Worm (Caenorhabditis elegans) whole organism, mixed stage, embryonic: ENCODE measurements around the gene clec-187.
"Not testable (repeated sequence)": the region's sequence is repeated elsewhere in the genome, so short reads cannot be mapped to it uniquely, and the experiment has no call there.

ENCODE experiments used
- M03D4.4 ChIP-seq: sonication (generic microtip); optimal IDR thresholded peaks from 2 replicates; lab custom pipeline; 2017; ENCODE audit warnings: mild to moderate bottlenecking, missing genetic modification characterization, missing compliant biosample characterization
- bed-3 ChIP-seq: fragments of 200-800 bp; sonication (Bioruptor generic); optimal IDR thresholded peaks from 3 replicates; lab custom pipeline; 2018; ENCODE audit warnings: mild to moderate bottlenecking, missing genetic modification characterization, moderate library complexity, missing compliant biosample characterization
- ceh-39 ChIP-seq: fragments of 150-350 bp; optimal IDR thresholded peaks from 2 replicates; lab custom pipeline; 2014; ENCODE audit warnings: missing biosample characterization, missing genetic modification characterization
- ceh-43 ChIP-seq: fragments of 200-800 bp; sonication (Bioruptor generic); optimal IDR thresholded peaks from 2 replicates; lab custom pipeline; 2018; ENCODE audit warnings: mild to moderate bottlenecking, missing genetic modification characterization, moderate library complexity, missing compliant biosample characterization
- ceh-83 ChIP-seq: fragments of 200-800 bp; sonication (Bioruptor generic); optimal IDR thresholded peaks from 2 replicates; lab custom pipeline; 2018; ENCODE audit warnings: mild to moderate bottlenecking, missing genetic modification characterization, missing compliant biosample characterization
- ces-1 ChIP-seq: fragments of 150-350 bp; optimal IDR thresholded peaks from 2 replicates; lab custom pipeline; 2014; ENCODE audit warnings: missing biosample characterization, missing genetic modification reagents, missing genetic modification characterization
- cnd-1 ChIP-seq: fragments of 200-800 bp; sonication (Bioruptor generic); optimal IDR thresholded peaks from 2 replicates; lab custom pipeline; 2018; ENCODE audit warnings: mild to moderate bottlenecking, missing genetic modification characterization, missing compliant biosample characterization
- drap-1 ChIP-seq: fragments of 200-800 bp; sonication (Bioruptor generic); optimal IDR thresholded peaks from 3 replicates; lab custom pipeline; 2018; ENCODE audit warnings: mild to moderate bottlenecking, missing genetic modification characterization, missing compliant biosample characterization
- elt-1 ChIP-seq: sonication (generic microtip); optimal IDR thresholded peaks from 2 replicates; lab custom pipeline; 2017; ENCODE audit warnings: missing genetic modification characterization, mild to moderate bottlenecking, missing compliant biosample characterization, antibody characterized with exemption, moderate library complexity, borderline replicate concordance; ENCODE audit not compliant: insufficient read depth
- elt-3 ChIP-seq: fragments of 150-350 bp; optimal IDR thresholded peaks from 2 replicates; lab custom pipeline; 2014; ENCODE audit warnings: missing biosample characterization, missing genetic modification characterization
- flh-1 ChIP-seq: fragments of 200-800 bp; sonication (Bioruptor generic); optimal IDR thresholded peaks from 2 replicates; lab custom pipeline; 2018; ENCODE audit warnings: mild to moderate bottlenecking, missing genetic modification characterization, moderate library complexity, missing compliant biosample characterization
- ham-2 ChIP-seq: fragments of 200-800 bp; sonication (Bioruptor generic); optimal IDR thresholded peaks from 2 replicates; lab custom pipeline; 2018; ENCODE audit warnings: mild to moderate bottlenecking, missing genetic modification characterization, missing compliant biosample characterization
- hlh-1 ChIP-seq: fragments of 150-350 bp; optimal IDR thresholded peaks from 2 replicates; lab custom pipeline; 2014; ENCODE audit warnings: missing biosample characterization, missing genetic modification reagents, missing genetic modification characterization
- lin-32 ChIP-seq: fragments of 200-800 bp; sonication (Bioruptor generic); optimal IDR thresholded peaks from 2 replicates; lab custom pipeline; 2018; ENCODE audit warnings: mild to moderate bottlenecking, missing genetic modification characterization, missing compliant biosample characterization
- lsy-2 ChIP-seq: fragments of 150-350 bp; optimal IDR thresholded peaks from 2 replicates; lab custom pipeline; 2014; ENCODE audit warnings: missing biosample characterization, missing genetic modification characterization
- mep-1 ChIP-seq: fragments of 150-350 bp; optimal IDR thresholded peaks from 2 replicates; lab custom pipeline; 2017; ENCODE audit warnings: missing biosample characterization, missing genetic modification reagents, missing genetic modification characterization, inconsistent platforms
- nhr-12 ChIP-seq: fragments of 150-350 bp; optimal IDR thresholded peaks from 2 replicates; lab custom pipeline; 2014; ENCODE audit warnings: missing biosample characterization, missing genetic modification characterization
- nhr-2 ChIP-seq: fragments of 150-350 bp; optimal IDR thresholded peaks from 2 replicates; lab custom pipeline; 2014; ENCODE audit warnings: missing biosample characterization, missing genetic modification characterization
- nhr-237 ChIP-seq: fragments of 150-350 bp; optimal IDR thresholded peaks from 2 replicates; lab custom pipeline; 2014; ENCODE audit warnings: missing biosample characterization, missing genetic modification characterization
- nhr-76 ChIP-seq: sonication (generic microtip); optimal IDR thresholded peaks from 2 replicates; lab custom pipeline; 2017; ENCODE audit warnings: missing biosample characterization, missing genetic modification characterization
- pha-4 ChIP-seq: fragments of 150-350 bp; optimal IDR thresholded peaks from 2 replicates; lab custom pipeline; 2018; ENCODE audit warnings: missing biosample characterization, missing genetic modification reagents, missing genetic modification characterization
- sem-2 ChIP-seq: fragments of 200-800 bp; sonication (Bioruptor generic); optimal IDR thresholded peaks from 2 replicates; lab custom pipeline; 2018; ENCODE audit warnings: mild to moderate bottlenecking, missing genetic modification characterization, missing compliant biosample characterization
- snpc-4 ChIP-seq: fragments of 150-350 bp; optimal IDR thresholded peaks from 2 replicates; lab custom pipeline; 2014; ENCODE audit warnings: missing biosample characterization, missing genetic modification characterization
- tbx-8 ChIP-seq: fragments of 200-800 bp; sonication (Bioruptor generic); optimal IDR thresholded peaks from 2 replicates; lab custom pipeline; 2018; ENCODE audit warnings: mild to moderate bottlenecking, missing genetic modification characterization, moderate library complexity, missing compliant biosample characterization
- unc-120 ChIP-seq: sonication (generic microtip); optimal IDR thresholded peaks from 2 replicates; lab custom pipeline; 2017; ENCODE audit warnings: missing genetic modification characterization, missing compliant biosample characterization; ENCODE audit not compliant: poor library complexity, severe bottlenecking
- unc-62 ChIP-seq: fragments of 150-350 bp; optimal IDR thresholded peaks from 2 replicates; lab custom pipeline; 2014; ENCODE audit warnings: missing biosample characterization, missing genetic modification reagents, missing genetic modification characterization
- zip-8 ChIP-seq: fragments of 150-350 bp; optimal IDR thresholded peaks from 2 replicates; lab custom pipeline; 2014; ENCODE audit warnings: missing biosample characterization, missing genetic modification characterization
- ztf-11 ChIP-seq: fragments of 150-350 bp; optimal IDR thresholded peaks from 2 replicates; lab custom pipeline; 2014; ENCODE audit warnings: missing biosample characterization, missing genetic modification characterization

Gene clec-187

DNA sequence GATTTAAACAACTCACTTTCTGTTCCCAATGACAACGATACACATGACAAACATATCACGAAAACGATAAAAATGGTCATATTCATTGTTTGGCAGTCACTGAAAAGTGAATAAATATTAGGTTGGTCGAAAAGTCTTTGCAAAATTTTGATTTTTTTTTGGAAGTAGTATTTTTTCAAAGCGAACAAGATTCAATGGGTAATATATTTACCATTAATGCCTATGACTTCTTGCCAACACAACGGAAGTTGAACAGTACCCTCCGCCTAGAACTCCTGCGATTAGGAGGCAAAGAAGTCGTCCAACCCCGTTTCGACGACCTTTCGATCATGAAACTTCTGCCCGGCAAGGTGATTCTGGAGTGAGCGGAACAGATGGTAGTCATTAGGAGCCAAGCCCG is 4.0 kb upstream of the clec-187 start, which contains the start of gene ZK896.1:
TSS of gene ZK896.1 (minus strand) at position 101 of the 400 bp plus-strand sequence.
- TF ChIP-seq ceh-43 (GFP tag; lab: Kevin White, UChicago); M03D4.4 (tag; lab: Kevin White, UChicago); sem-2 (GFP tag; lab: Kevin White, UChicago): not testable (repeated sequence)
- TF ChIP-seq, all 35 proteins: peak for 0; not testable (repeated sequence) for 35

DNA sequence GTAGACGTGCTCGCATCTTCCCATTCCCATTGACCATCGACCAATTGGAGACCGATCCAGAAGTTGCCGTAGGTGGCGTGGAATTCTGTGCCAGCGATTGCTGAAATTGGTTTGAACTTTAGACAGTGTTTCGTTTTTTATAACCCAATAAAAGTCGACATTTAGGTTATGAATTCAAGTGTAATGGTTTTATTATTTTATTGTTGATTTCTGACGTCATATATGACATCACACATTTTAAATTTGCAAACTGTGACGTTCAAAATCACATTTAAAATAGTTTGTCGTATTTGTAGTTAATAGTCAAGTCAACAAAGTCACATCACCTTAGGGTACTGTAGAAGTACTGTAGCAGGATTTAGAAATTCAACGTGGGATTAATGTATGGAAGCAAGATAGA is 980 bp downstream of the clec-187 start:
- TF ChIP-seq zip-8 (tag; lab: Kevin White, UChicago), result peak; percentile 84
- TF ChIP-seq bed-3, result no peak
- no peak for TF ChIP-seq elt-1 (tag; lab: Kevin White, UChicago)
- TF ChIP-seq sem-2 (GFP tag; lab: Kevin White, UChicago), result no peak

- TF ChIP-seq mep-1 (tag; lab: Kevin White, UChicago) (no peak), lin-32 (GFP tag; lab: Kevin White, UChicago) (no peak), hlh-1 (tag; lab: Kevin White, UChicago) (no peak), ceh-43 (GFP tag; lab: Kevin White, UChicago) (no peak), bed-3 (no peak), nhr-12 (tag; lab: Kevin White, UChicago) (no peak), zip-8 (tag; lab: Kevin White, UChicago) (no peak), ces-1 (GFP tag; lab: Kevin White, UChicago) (no peak), snpc-4 (no peak), ceh-39 (no peak), elt-3 (tag; lab: Kevin White, UChicago) (no peak)
Measured at ce11 chrIV:12869812-12870211, 1.5 kb downstream of the clec-187 start.

DNA sequence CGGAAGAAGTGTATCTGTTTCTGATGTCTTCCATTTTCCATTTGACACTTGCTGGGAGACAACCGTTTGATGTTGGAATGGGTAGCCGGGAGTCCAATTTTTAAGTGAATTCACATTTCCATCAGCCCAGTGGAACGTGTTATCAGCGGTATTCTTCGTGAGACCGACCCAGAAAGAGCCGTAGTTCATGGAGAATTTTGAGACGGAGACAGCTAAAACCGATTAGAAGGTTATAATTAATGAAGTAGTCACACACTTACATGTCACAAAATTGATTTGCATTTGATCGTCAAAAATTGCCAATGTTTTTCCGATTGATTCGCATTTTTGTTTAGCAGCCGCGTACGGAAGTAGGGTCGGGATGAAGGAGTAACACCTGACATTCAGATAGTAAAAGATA is 1.9 kb downstream of the clec-187 start:
- TF ChIP-seq nhr-237 (tag; lab: Kevin White, UChicago), result no peak
- TF ChIP-seq elt-3 (tag; lab: Kevin White, UChicago), result no peak
- no peak for TF ChIP-seq pha-4 (tag; lab: Kevin White, UChicago)
- no peak for TF ChIP-seq nhr-12 (tag; lab: Kevin White, UChicago)
- no peak for TF ChIP-seq ces-1 (GFP tag; lab: Kevin White, UChicago)
- no peak for TF ChIP-seq unc-120 (tag; lab: Kevin White, UChicago)
- no peak for TF ChIP-seq drap-1 (GFP tag; lab: Kevin White, UChicago)
- TF ChIP-seq mep-1 (tag; lab: Kevin White, UChicago), result no peak
- TF ChIP-seq ceh-83 (GFP tag; lab: Kevin White, UChicago), result no peak
- TF ChIP-seq lsy-2 (tag; lab: Kevin White, UChicago), result no peak
- no peak for TF ChIP-seq bed-3
- TF ChIP-seq M03D4.4 (tag; lab: Kevin White, UChicago), result no peak
- no peak for TF ChIP-seq ztf-11
- TF ChIP-seq nhr-76 (tag; lab: Kevin White, UChicago), result no peak
- TF ChIP-seq sem-2 (GFP tag; lab: Kevin White, UChicago), result no peak
- no peak for TF ChIP-seq tbx-8 (GFP tag; lab: Kevin White, UChicago)
- TF ChIP-seq zip-8 (tag; lab: Kevin White, UChicago), result no peak

DNA sequence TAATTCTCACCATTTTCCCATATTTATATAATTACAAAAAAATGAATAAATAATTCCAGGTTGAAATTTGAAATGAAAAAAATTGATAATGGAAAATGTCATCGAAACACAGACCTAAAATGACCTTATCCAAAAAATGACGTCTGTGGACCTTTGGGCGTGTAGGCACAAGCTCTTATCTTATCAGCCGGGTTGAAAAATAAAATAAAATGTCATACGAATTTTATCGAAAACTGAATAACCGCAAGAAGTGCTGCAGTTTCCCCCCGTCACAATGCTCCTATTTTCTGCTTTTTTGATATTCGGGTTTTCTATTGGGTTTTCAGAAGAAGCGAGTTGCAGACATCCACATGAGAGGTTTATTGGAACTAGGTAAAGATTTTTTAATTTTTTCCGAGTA is 5.4 kb downstream of the clec-187 start, which contains the start of gene clec-186:
TSS of gene clec-186 (plus strand) at position 226 of the 400 bp plus-strand sequence.
- no peak for TF ChIP-seq nhr-2 (tag; lab: Kevin White, UChicago)
- no peak for TF ChIP-seq ceh-83 (GFP tag; lab: Kevin White, UChicago)
- no peak for TF ChIP-seq nhr-76 (tag; lab: Kevin White, UChicago)
- no peak for TF ChIP-seq lin-32 (GFP tag; lab: Kevin White, UChicago)
- TF ChIP-seq elt-1 (tag; lab: Kevin White, UChicago), result no peak
- no peak for TF ChIP-seq ham-2 (GFP tag; lab: Kevin White, UChicago)
- no peak for TF ChIP-seq cnd-1
- no peak for TF ChIP-seq unc-62 (GFP tag; lab: Kevin White, UChicago)
- no peak for TF ChIP-seq sem-2 (GFP tag; lab: Kevin White, UChicago)
- TF ChIP-seq ces-1 (GFP tag; lab: Kevin White, UChicago), result no peak
- TF ChIP-seq mep-1 (tag; lab: Kevin White, UChicago), result no peak
- no peak for TF ChIP-seq bed-3
- TF ChIP-seq M03D4.4 (tag; lab: Kevin White, UChicago), result no peak
- no peak for TF ChIP-seq drap-1 (GFP tag; lab: Kevin White, UChicago)

- TF ChIP-seq flh-1 (GFP tag; lab: Kevin White, UChicago) (no peak), elt-1 (tag; lab: Kevin White, UChicago) (no peak), nhr-2 (tag; lab: Kevin White, UChicago) (no peak), unc-120 (tag; lab: Kevin White, UChicago) (no peak), lin-32 (GFP tag; lab: Kevin White, UChicago) (no peak), snpc-4 (no peak), ceh-83 (GFP tag; lab: Kevin White, UChicago) (no peak), ham-2 (GFP tag; lab: Kevin White, UChicago) (no peak), elt-3 (tag; lab: Kevin White, UChicago) (no peak), sem-2 (GFP tag; lab: Kevin White, UChicago) (no peak), nhr-76 (tag; lab: Kevin White, UChicago) (no peak), nhr-237 (tag; lab: Kevin White, UChicago) (no peak), drap-1 (GFP tag; lab: Kevin White, UChicago) (no peak)
Measured at ce11 chrIV:12859797-12860196, 11.5 kb downstream of the clec-187 start, which contains the start of gene gcy-18. TSS of gene gcy-18 (plus strand) at chrIV:12860097.
